Worm (Caenorhabditis elegans): ENCODE data around the gene srh-71.
"Not testable (repeated sequence)": the region's sequence is repeated elsewhere in the genome, so short reads cannot be mapped to it uniquely, and the experiment has no call there.

The srh-71 gene

ce11 chrII:3135293-3135692 is 12.0 kb downstream of the srh-71 start:
- no peak for TF ChIP-seq tra-1 (GFP tag; IDR thresholded peaks at IDR 0.05)
- no peak for TF ChIP-seq unc-39 (tag; optimal IDR thresholded peaks at IDR 0.05)
- TF ChIP-seq lim-7 (GFP tag; IDR thresholded peaks at IDR 0.05) = no peak
- no peak for TF ChIP-seq nhr-28 (tag; optimal IDR thresholded peaks at IDR 0.05)
- no peak for TF ChIP-seq dve-1 (tag; optimal IDR thresholded peaks at IDR 0.05; ENCODE audit: insufficient read depth)
- TF ChIP-seq hmg-1.1 (GFP tag; IDR thresholded peaks at IDR 0.05) = no peak

- no peak for TF ChIP-seq pha-4 (GFP tag; IDR thresholded peaks at IDR 0.05)
- TF ChIP-seq pha-4 (tag; optimal IDR thresholded peaks at IDR 0.05) = no peak
- no peak for TF ChIP-seq F49E8.2 (tag; optimal IDR thresholded peaks at IDR 0.05; ENCODE audit: borderline replicate concordance)
- no peak for TF ChIP-seq F44E2.7 (GFP tag; IDR thresholded peaks at IDR 0.05)
- no peak for TF ChIP-seq egl-27 (tag; optimal IDR thresholded peaks at IDR 0.05)
- TF ChIP-seq hlh-11 (tag; optimal IDR thresholded peaks at IDR 0.05) = no peak
- no peak for TF ChIP-seq zip-2 (tag; optimal IDR thresholded peaks at IDR 0.05)
- no peak for TF ChIP-seq nhr-6 (tag; optimal IDR thresholded peaks at IDR 0.05)
- no peak for TF ChIP-seq nhr-25 (tag; optimal IDR thresholded peaks at IDR 0.05; ENCODE audit: borderline replicate concordance, insufficient read depth)
- no peak for TF ChIP-seq Y5F2A.4 (GFP tag; optimal IDR thresholded peaks at IDR 0.05)
- TF ChIP-seq nhr-10 (tag; optimal IDR thresholded peaks at IDR 0.05) = no peak
- no peak for TF ChIP-seq F26F4.8 (GFP tag; conservative IDR thresholded peaks at IDR 0.05)
- TF ChIP-seq jun-1 (tag; optimal IDR thresholded peaks at IDR 0.05) = no peak
- TF ChIP-seq unc-39 (tag; optimal IDR thresholded peaks at IDR 0.05) = no peak
- TF ChIP-seq F10B5.3 (tag; optimal IDR thresholded peaks at IDR 0.05) = no peak
- TF ChIP-seq R02D3.7 (tag; optimal IDR thresholded peaks at IDR 0.05) = no peak
- no peak for TF ChIP-seq mxl-2 (GFP tag; conservative IDR thresholded peaks at IDR 0.05)
- TF ChIP-seq set-16 (GFP tag; IDR thresholded peaks at IDR 0.05) = no peak
- no peak for TF ChIP-seq tra-1 (GFP tag; IDR thresholded peaks at IDR 0.05)
- TF ChIP-seq ceh-32 (tag; optimal IDR thresholded peaks at IDR 0.05; ENCODE audit: poor library complexity) = no peak
These were observed 14.5 kb downstream of the srh-71 start, which contains the start of gene sri-54 for ce11 chrII:3137804-3138203. Gene sri-54 (minus strand): TSS chrII:3137904.

DNA sequence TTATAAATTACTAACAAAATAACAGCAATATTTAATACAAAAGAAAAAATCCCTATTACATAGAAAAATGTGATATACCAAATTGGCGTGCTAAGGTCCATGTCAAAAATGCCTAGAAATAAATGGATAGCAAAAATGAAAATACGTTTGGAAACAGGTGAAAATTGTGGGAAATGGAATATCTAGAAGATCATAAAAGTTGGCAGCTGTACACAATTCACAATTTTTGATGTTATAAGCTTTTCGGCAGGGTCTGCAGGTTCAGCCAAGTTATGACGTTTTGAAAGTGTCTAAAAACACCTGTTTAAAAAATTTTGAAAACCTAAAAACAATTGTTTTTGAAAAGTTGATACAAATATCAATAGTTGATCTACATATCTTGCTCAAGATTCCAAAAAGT is 19.5 kb downstream of the srh-71 start, which contains the start of gene sri-42:
sri-42 (minus strand) TSS at position 101 of the 400 bp plus-strand sequence.
- not testable (repeated sequence) for TF ChIP-seq lim-7 (GFP tag; IDR thresholded peaks at IDR 0.05); zip-2 (tag; optimal IDR thresholded peaks at IDR 0.05); ceh-20 (GFP tag; IDR thresholded peaks at IDR 0.05)

DNA sequence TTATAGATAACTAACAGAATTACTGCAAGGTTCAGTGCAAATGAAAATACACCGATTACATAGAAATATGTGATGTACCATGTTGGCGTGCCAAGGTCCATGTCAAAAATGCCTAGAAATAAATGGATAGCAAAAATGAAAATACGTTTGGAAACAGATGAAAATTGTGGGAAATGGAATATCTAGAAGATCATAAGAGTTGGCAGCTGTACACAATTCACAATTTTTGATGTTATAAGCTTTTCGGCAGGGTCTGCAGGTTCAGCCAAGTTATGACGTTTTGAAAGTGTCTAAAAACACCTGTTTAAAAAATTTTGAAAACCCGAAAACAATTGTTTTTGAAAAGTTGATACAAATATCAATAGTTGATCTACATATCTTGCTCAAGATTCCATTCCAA is 21.2 kb downstream of the srh-71 start, which contains the start of gene sri-43:
sri-43 (minus strand) TSS at position 101 of the 400 bp plus-strand sequence.
- TF ChIP-seq spr-1 (tag; optimal IDR thresholded peaks at IDR 0.05); nhr-102 (tag; optimal IDR thresholded peaks at IDR 0.05); Y5F2A.4 (GFP tag; optimal IDR thresholded peaks at IDR 0.05): not testable (repeated sequence)

ce11 chrII:3145842-3146241 is 22.5 kb downstream of the srh-71 start, which contains the start of gene T10D4.15:
Gene T10D4.15 (plus strand): TSS chrII:3146142.
- TF ChIP-seq hlh-30 (tag; optimal IDR thresholded peaks at IDR 0.05; ENCODE audit: insufficient read depth) (no peak), dmd-9 (GFP tag; IDR thresholded peaks at IDR 0.05) (no peak), unc-62 (GFP tag; optimal IDR thresholded peaks at IDR 0.05 in 1 of 2) (peak in 1 of 2 experiments; percentile 45), unc-62 (tag; optimal IDR thresholded peaks at IDR 0.05) (no peak), lin-39 (tag; optimal IDR thresholded peaks at IDR 0.05) (no peak), snpc-1.2 (GFP tag; IDR thresholded peaks at IDR 0.05) (no peak), ama-1 (optimal IDR thresholded peaks at IDR 0.05) (no peak)
